Worm (Caenorhabditis elegans): ENCODE data around the gene T24E12.11.

DNA sequence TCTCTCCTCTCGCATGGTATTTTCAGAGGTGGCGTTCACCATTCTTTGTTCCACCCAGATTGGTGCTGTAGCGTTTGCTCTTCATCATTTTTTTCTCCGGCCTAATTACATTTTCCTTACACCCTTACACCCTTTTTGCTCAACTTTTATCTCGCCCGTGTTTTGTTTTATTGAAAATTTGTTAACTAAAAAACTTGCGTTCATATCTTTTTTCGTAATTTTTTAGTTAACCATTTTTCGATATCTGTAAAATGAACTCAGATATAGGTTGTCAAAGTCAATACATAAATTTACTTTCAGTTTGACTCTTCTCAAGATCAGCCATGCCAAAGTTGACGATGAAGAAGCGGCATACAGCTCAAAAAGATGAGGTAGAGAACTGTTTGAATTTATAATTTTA is 37.8 kb downstream of the T24E12.11 start, which contains the start of gene F12E12.1:
- TF ChIP-seq unc-62 (GFP tag; optimal IDR thresholded peaks at IDR 0.05) (no peak), K12H6.12 (tag; optimal IDR thresholded peaks at IDR 0.05) (no peak), akir-1 (GFP tag; optimal IDR thresholded peaks at IDR 0.05) (no peak), K11D2.4 (GFP tag; IDR thresholded peaks at IDR 0.05) (no peak)
